Fruit fly (Drosophila melanogaster) whole organism, embryonic: ENCODE results near the gene al.

Experiments
- Atf3 ChIP-seq: fragments of 200-800 bp; sonication (Bioruptor generic); optimal IDR thresholded peaks from 3 replicates; lab custom pipeline; 2016; ENCODE audit warnings: missing biosample characterization, missing genetic modification characterization
- B-H1 ChIP-seq: fragments of 200-800 bp; sonication (Bioruptor generic); IDR thresholded peaks from 3 replicates; pipeline ENCODE4 v1.3.6; 2022; ENCODE audit warnings: missing biosample characterization, missing genetic modification characterization
- Bdp1 ChIP-seq: fragments of 200-800 bp; sonication (Bioruptor generic); optimal IDR thresholded peaks from 3 replicates; lab custom pipeline; 2016; ENCODE audit warnings: missing biosample characterization, missing genetic modification characterization
- Bgb ChIP-seq: fragments of 200-800 bp; sonication (Bioruptor generic); IDR thresholded peaks from 2 replicates; pipeline ENCODE4 v1.3.6; 2022; ENCODE audit warnings: missing biosample characterization, missing genetic modification characterization; ENCODE audit not compliant: partially characterized antibody
- CG10267 ChIP-seq: fragments of 200-800 bp; sonication (Bioruptor generic); optimal IDR thresholded peaks from 2 replicates; lab custom pipeline; 2018; ENCODE audit warnings: missing biosample characterization, mild to moderate bottlenecking, missing genetic modification characterization, moderate library complexity
- CG10321 ChIP-seq: fragments of 200-800 bp; sonication (Bioruptor generic); IDR thresholded peaks from 2 replicates; pipeline ENCODE4 v1.3.6; 2022; ENCODE audit warnings: missing biosample characterization, missing genetic modification characterization
- CG10431 ChIP-seq: fragments of 200-800 bp; sonication (Bioruptor generic); optimal IDR thresholded peaks from 3 replicates; lab custom pipeline; 2018; ENCODE audit warnings: missing biosample characterization, mild to moderate bottlenecking, missing genetic modification characterization
- CG10979 ChIP-seq: fragments of 200-800 bp; sonication (Bioruptor generic); optimal IDR thresholded peaks from 2 replicates; lab custom pipeline; 2018; ENCODE audit warnings: missing biosample characterization, mild to moderate bottlenecking, missing genetic modification characterization, moderate library complexity
- CG11696 ChIP-seq: fragments of 200-800 bp; sonication (Bioruptor generic); IDR thresholded peaks from 2 replicates; pipeline ENCODE4 v1.3.6; 2022; ENCODE audit warnings: missing biosample characterization, missing genetic modification characterization
- CG12219 ChIP-seq: fragments of 200-800 bp; sonication (Bioruptor generic); optimal IDR thresholded peaks from 3 replicates; lab custom pipeline; 2018; ENCODE audit warnings: missing biosample characterization, mild to moderate bottlenecking, missing genetic modification characterization
- CG12391 ChIP-seq: fragments of 200-800 bp; sonication (Bioruptor generic); optimal IDR thresholded peaks from 3 replicates; lab custom pipeline; 2018; ENCODE audit warnings: missing biosample characterization, mild to moderate bottlenecking, missing genetic modification characterization, moderate library complexity
- CG16863 ChIP-seq: fragments of 200-800 bp; sonication (Bioruptor generic); optimal IDR thresholded peaks from 3 replicates; lab custom pipeline; 2016; ENCODE audit warnings: missing biosample characterization, missing genetic modification characterization
- CG17912 ChIP-seq: fragments of 200-800 bp; sonication (Bioruptor generic); optimal IDR thresholded peaks from 2 replicates; lab custom pipeline; 2018; ENCODE audit warnings: missing biosample characterization, mild to moderate bottlenecking, missing genetic modification characterization
- CG18476 ChIP-seq: fragments of 200-800 bp; sonication (Bioruptor generic); optimal IDR thresholded peaks from 2 replicates; lab custom pipeline; 2016; ENCODE audit warnings: missing biosample characterization, mild to moderate bottlenecking, missing genetic modification characterization
- CG18764 ChIP-seq: fragments of 200-800 bp; sonication (Bioruptor generic); optimal IDR thresholded peaks from 3 replicates; lab custom pipeline; 2016; ENCODE audit warnings: missing biosample characterization, missing genetic modification characterization
- CG2120 ChIP-seq: fragments of 200-800 bp; sonication (Bioruptor generic); optimal IDR thresholded peaks from 3 replicates; lab custom pipeline; 2016; ENCODE audit warnings: missing biosample characterization, missing genetic modification characterization
- CG31441 ChIP-seq: fragments of 200-800 bp; sonication (Bioruptor generic); IDR thresholded peaks from 2 replicates; pipeline ENCODE4 v1.3.6; 2022; ENCODE audit warnings: missing biosample characterization, missing genetic modification characterization
- CG3407 ChIP-seq: fragments of 200-800 bp; sonication (Bioruptor generic); optimal IDR thresholded peaks from 2 replicates; lab custom pipeline; 2018; ENCODE audit warnings: missing biosample characterization, mild to moderate bottlenecking, missing genetic modification characterization
- CG4820 ChIP-seq: fragments of 200-800 bp; sonication (Bioruptor generic); optimal IDR thresholded peaks from 3 replicates; lab custom pipeline; 2016; ENCODE audit warnings: missing biosample characterization, missing genetic modification characterization
- CG6854 ChIP-seq: fragments of 200-800 bp; sonication (Bioruptor generic); optimal IDR thresholded peaks from 3 replicates; lab custom pipeline; 2017; ENCODE audit warnings: missing biosample characterization, mild to moderate bottlenecking, missing genetic modification characterization
- CG7271 ChIP-seq: fragments of 200-800 bp; sonication (Bioruptor generic); optimal IDR thresholded peaks from 2 replicates; lab custom pipeline; 2018; ENCODE audit warnings: missing biosample characterization, mild to moderate bottlenecking, missing genetic modification characterization, moderate library complexity
- CG7786 ChIP-seq: fragments of 200-800 bp; sonication (Bioruptor generic); optimal IDR thresholded peaks from 2 replicates; lab custom pipeline; 2016; ENCODE audit warnings: missing biosample characterization, missing genetic modification characterization
- Elba2 ChIP-seq: fragments of 200-800 bp; sonication (Bioruptor generic); optimal IDR thresholded peaks from 3 replicates; lab custom pipeline; 2016; ENCODE audit warnings: missing biosample characterization, missing genetic modification characterization
- HLH4C ChIP-seq: fragments of 200-800 bp; sonication (Bioruptor generic); IDR thresholded peaks from 3 replicates; pipeline ENCODE4 v1.3.6; 2022; ENCODE audit warnings: missing biosample characterization, missing genetic modification characterization; ENCODE audit not compliant: partially characterized antibody
- MBD-R2 ChIP-seq: fragments of 200-800 bp; sonication (Bioruptor generic); IDR thresholded peaks from 2 replicates; pipeline ENCODE4 v1.3.6; 2022; ENCODE audit warnings: missing biosample characterization, missing genetic modification characterization
- Mes4 ChIP-seq: fragments of 200-800 bp; sonication (Bioruptor generic); optimal IDR thresholded peaks from 2 replicates; lab custom pipeline; 2016; ENCODE audit warnings: missing biosample characterization, missing genetic modification characterization
- Myb ChIP-seq: fragments of 200-800 bp; sonication (Bioruptor generic); optimal IDR thresholded peaks from 2 replicates; lab custom pipeline; 2016; ENCODE audit warnings: missing biosample characterization, missing genetic modification characterization
- Nf-YC ChIP-seq: fragments of 200-800 bp; optimal IDR thresholded peaks from 3 replicates; lab custom pipeline; 2019; ENCODE audit warnings: missing biosample characterization, mild to moderate bottlenecking, missing genetic modification characterization, moderate library complexity
- NfI ChIP-seq: fragments of 200-800 bp; sonication (Bioruptor generic); optimal IDR thresholded peaks from 3 replicates; lab custom pipeline; 2018; ENCODE audit warnings: missing biosample characterization, mild to moderate bottlenecking, missing genetic modification characterization, moderate library complexity
- Opbp ChIP-seq: fragments of 200-800 bp; sonication (Bioruptor generic); IDR thresholded peaks from 3 replicates; pipeline ENCODE4 v1.3.6; 2022; ENCODE audit warnings: missing biosample characterization, missing genetic modification characterization; ENCODE audit not compliant: partially characterized antibody
- Pdp1 ChIP-seq, 2 experiments: fragments of 200-800 bp; sonication (Bioruptor generic); optimal IDR thresholded peaks; 3 replicates each; lab custom pipeline; 2016; ENCODE audit warnings: missing biosample characterization in 2 of 2, missing genetic modification characterization in 2 of 2, mild to moderate bottlenecking in 1 of 2, moderate library complexity in 1 of 2
- Rx ChIP-seq: fragments of 200-800 bp; sonication (Bioruptor generic); IDR thresholded peaks from 2 replicates; pipeline ENCODE4 v1.3.6; 2022; ENCODE audit warnings: missing biosample characterization, missing genetic modification characterization
- Sin3A ChIP-seq: fragments of >200 bp; optimal IDR thresholded peaks from 2 replicates; lab custom pipeline; 2018
- TFAM ChIP-seq: fragments of 200-800 bp; sonication (Bioruptor generic); optimal IDR thresholded peaks from 2 replicates; lab custom pipeline; 2017; ENCODE audit warnings: missing biosample characterization, missing genetic modification characterization, inconsistent platforms
- Tbp ChIP-seq: fragments of >200 bp; optimal IDR thresholded peaks from 2 replicates; lab custom pipeline; 2018; ENCODE audit warnings: missing biosample characterization, missing genetic modification characterization
- Vsx1 ChIP-seq: fragments of 200-800 bp; sonication (Bioruptor generic); optimal IDR thresholded peaks from 2 replicates; lab custom pipeline; 2017; ENCODE audit warnings: missing biosample characterization, mild to moderate bottlenecking, missing genetic modification characterization, missing genetic modification reagents
- al ChIP-seq: fragments of 200-800 bp; sonication (Bioruptor generic); IDR thresholded peaks from 2 replicates; pipeline ENCODE4 v1.3.6; 2022; ENCODE audit warnings: missing biosample characterization, missing genetic modification characterization
- br ChIP-seq: fragments of >200 bp; optimal IDR thresholded peaks from 2 replicates; lab custom pipeline; 2017
- emc ChIP-seq: fragments of 200-800 bp; sonication (Bioruptor generic); optimal IDR thresholded peaks from 2 replicates; lab custom pipeline; 2016; ENCODE audit warnings: missing biosample characterization, missing genetic modification characterization
- fu2 ChIP-seq: fragments of 200-800 bp; sonication (Bioruptor generic); optimal IDR thresholded peaks from 2 replicates; lab custom pipeline; 2016; ENCODE audit warnings: missing biosample characterization, missing genetic modification characterization
- gsb ChIP-seq: fragments of 200-800 bp; sonication (Bioruptor generic); IDR thresholded peaks from 2 replicates; pipeline ENCODE4 v1.3.6; 2022; ENCODE audit warnings: missing biosample characterization, missing genetic modification characterization
- luna ChIP-seq: fragments of 200-800 bp; sonication (Bioruptor generic); optimal IDR thresholded peaks from 2 replicates; lab custom pipeline; 2016; ENCODE audit warnings: missing biosample characterization, missing genetic modification characterization
- otp ChIP-seq: fragments of 200-800 bp; sonication (Bioruptor generic); IDR thresholded peaks from 3 replicates; pipeline ENCODE4, ENCODE4 v1.3.6; 2022; ENCODE audit warnings: missing biosample characterization, missing genetic modification characterization
- rib ChIP-seq: fragments of 200-800 bp; sonication (Bioruptor generic); IDR thresholded peaks from 2 replicates; pipeline ENCODE4 v1.3.6; 2022; ENCODE audit warnings: missing biosample characterization, missing genetic modification characterization
- ro ChIP-seq: fragments of 200-800 bp; sonication (Bioruptor generic); IDR thresholded peaks from 2 replicates; pipeline ENCODE4 v1.3.6; 2022; ENCODE audit warnings: missing biosample characterization, missing genetic modification characterization
- sd ChIP-seq: fragments of 200-800 bp; sonication (Bioruptor generic); optimal IDR thresholded peaks from 3 replicates; lab custom pipeline; 2018; ENCODE audit warnings: missing biosample characterization, mild to moderate bottlenecking, missing genetic modification characterization, moderate library complexity
- so ChIP-seq: fragments of 200-800 bp; sonication (Bioruptor generic); IDR thresholded peaks from 3 replicates; pipeline ENCODE4 v1.3.6; 2022; ENCODE audit warnings: missing biosample characterization, missing genetic modification characterization
- stwl ChIP-seq: fragments of 200-800 bp; sonication (Bioruptor generic); optimal IDR thresholded peaks from 3 replicates; lab custom pipeline; 2018; ENCODE audit warnings: missing biosample characterization, mild to moderate bottlenecking, missing genetic modification characterization, moderate library complexity
- tup ChIP-seq: fragments of 200-800 bp; sonication (Bioruptor generic); optimal IDR thresholded peaks from 2 replicates; lab custom pipeline; 2016; ENCODE audit warnings: missing biosample characterization, mild to moderate bottlenecking, missing genetic modification characterization, moderate library complexity
- tx ChIP-seq: fragments of 200-800 bp; sonication (Bioruptor generic); optimal IDR thresholded peaks from 2 replicates; lab custom pipeline; 2016; ENCODE audit warnings: missing biosample characterization, missing genetic modification characterization
- unpg ChIP-seq: fragments of 200-800 bp; sonication (Bioruptor generic); optimal IDR thresholded peaks from 3 replicates; lab custom pipeline; 2018; ENCODE audit warnings: missing biosample characterization, mild to moderate bottlenecking, missing genetic modification characterization, moderate library complexity

al gene

dm6 chr2L:419620-420184, 41.8 kb downstream of the al start, which contains the start of the genes CG13690 and RpLP1 (continued):
- TF ChIP-seq rib (GFP tag; lab: Robert Waterston, UW) = no peak; the same call in 1 of the 2 replicates
- peak; percentile 66 for TF ChIP-seq Sin3A
- peak; percentile 86 for TF ChIP-seq CG10267 (tag; lab: Kevin White, UChicago)
- TF ChIP-seq CG16863 = peak; percentile 64
- TF ChIP-seq Rx (GFP tag; lab: Robert Waterston, UW) = 0 out of 2 replicates have a peak, but pooled peaks have one; percentile 6
- peak; percentile 73 for TF ChIP-seq CG3407 (GFP tag; lab: Kevin White, UChicago)
- TF ChIP-seq sd (tag; lab: Kevin White, UChicago) = peak; percentile 61
- TF ChIP-seq CG10431 = peak; percentile 81
- TF ChIP-seq CG31441 (GFP tag; lab: Robert Waterston, UW) = peak; percentile 85
- peak; percentile 7 for TF ChIP-seq tup (GFP tag; lab: Kevin White, UChicago)
- TF ChIP-seq ro (GFP tag; lab: Robert Waterston, UW) = no peak
- peak; percentile 85 for TF ChIP-seq Vsx1 (GFP tag; lab: Kevin White, UChicago)
- TF ChIP-seq CG18476 (GFP tag; lab: Kevin White, UChicago) = peak; percentile 15
- TF ChIP-seq Pdp1 (GFP tag; optimal IDR thresholded peaks at IDR 0.05; lab: Kevin White, UChicago) = peak; percentile 39 to 76
- peak; percentile 84 for TF ChIP-seq CG12391 (tag; lab: Kevin White, UChicago)
- peak; percentile 35; the same call in 1 of the 3 replicates for TF ChIP-seq B-H1 (GFP tag; lab: Robert Waterston, UW)
- TF ChIP-seq Elba2 = no peak
- no peak for TF ChIP-seq al
- TF ChIP-seq gsb (GFP tag; lab: Robert Waterston, UW) = peak; percentile 58
- TF ChIP-seq CG2120 (GFP tag; lab: Kevin White, UChicago) = peak; percentile 39
- TF ChIP-seq CG7786 = no peak
- peak; percentile 50 for TF ChIP-seq Bdp1 (GFP tag; lab: Kevin White, UChicago)
- peak; percentile 76 for TF ChIP-seq stwl
- TF ChIP-seq Tbp (GFP tag; lab: Kevin White, UChicago) = peak; percentile 45
- TF ChIP-seq CG11696 (GFP tag; lab: Robert Waterston, UW) = 0 out of 2 replicates have a peak, but pooled peaks have one; percentile 39
- TF ChIP-seq unpg (GFP tag; lab: Kevin White, UChicago) = peak; percentile 73
- TF ChIP-seq tx (GFP tag; lab: Kevin White, UChicago) = no peak
- peak; percentile 70 for TF ChIP-seq TFAM (GFP tag; lab: Kevin White, UChicago)
- TF ChIP-seq CG7271 (tag; lab: Kevin White, UChicago) = peak; percentile 91
- TF ChIP-seq Atf3 (GFP tag; lab: Kevin White, UChicago) = peak; percentile 37
- peak; percentile 77 for TF ChIP-seq CG12219 (GFP tag; lab: Kevin White, UChicago)
- peak; percentile 87 for TF ChIP-seq CG17912 (GFP tag; lab: Kevin White, UChicago)
- peak; percentile 89 for TF ChIP-seq Mes4
- TF ChIP-seq CG18764 = peak; percentile 18
- peak; percentile 33 for TF ChIP-seq CG4820 (GFP tag; lab: Kevin White, UChicago)
- TF ChIP-seq HLH4C (GFP tag; lab: Robert Waterston, UW) = no peak
- peak; percentile 8; the same call in 1 of the 2 replicates for TF ChIP-seq MBD-R2 (GFP tag; lab: Robert Waterston, UW)
- TF ChIP-seq NfI (GFP tag; lab: Kevin White, UChicago) = peak; percentile 81
- peak; percentile 40 for TF ChIP-seq fu2 (GFP tag; lab: Kevin White, UChicago)
- no peak for TF ChIP-seq br (lab: Kevin White, UChicago)
- peak; percentile 42 for TF ChIP-seq emc (GFP tag; lab: Kevin White, UChicago)
- no peak; the same call in 1 of the 2 replicates for TF ChIP-seq CG10321
- TF ChIP-seq Myb (GFP tag; lab: Kevin White, UChicago) = peak; percentile 46
- TF ChIP-seq CG10979 (tag; lab: Kevin White, UChicago) = peak; percentile 66
- peak; percentile 71 for TF ChIP-seq Nf-YC (tag; lab: Kevin White, UChicago)
- TF ChIP-seq so (GFP tag; lab: Robert Waterston, UW) = no peak
- peak; percentile 76 for TF ChIP-seq otp (GFP tag; lab: Robert Waterston, UW)
- peak; percentile 64 for TF ChIP-seq CG6854 (GFP tag; lab: Kevin White, UChicago)
- TF ChIP-seq luna (GFP tag; lab: Kevin White, UChicago) = peak; percentile 66
- TF ChIP-seq Bgb (GFP tag; lab: Robert Waterston, UW) = peak; percentile 25; the same call in 1 of the 2 replicates
- TF ChIP-seq Opbp = no peak
